Worm (Caenorhabditis elegans): Measurements from ENCODE around the gene nos-2.

Gene nos-2

DNA sequence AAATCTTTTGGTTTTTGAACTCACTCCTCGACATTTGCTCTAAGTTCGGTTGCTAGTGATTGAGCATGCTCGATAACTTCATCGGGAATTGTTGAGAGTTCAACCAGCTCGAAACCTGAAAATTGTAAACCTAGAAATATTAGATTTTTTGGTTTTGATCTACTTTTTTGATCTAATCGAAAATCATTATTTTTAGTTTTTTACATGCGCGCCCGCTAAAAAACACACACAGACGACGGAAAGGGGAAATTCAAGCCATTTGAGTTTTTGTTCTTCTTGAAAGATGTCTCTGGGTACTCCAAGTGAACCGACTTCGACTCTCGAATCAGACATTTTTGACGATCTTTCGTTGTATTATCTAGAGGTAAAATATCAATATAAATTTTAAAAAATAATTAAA, at the start of gene nos-2:
Gene nos-2, plus strand, starts transcription at position 228 of the 400 bp plus-strand sequence.
- TF ChIP-seq him-1 (tag; optimal IDR thresholded peaks at IDR 0.05) (no peak), dao-5 (tag; optimal IDR thresholded peaks at IDR 0.05) (no peak)

DNA sequence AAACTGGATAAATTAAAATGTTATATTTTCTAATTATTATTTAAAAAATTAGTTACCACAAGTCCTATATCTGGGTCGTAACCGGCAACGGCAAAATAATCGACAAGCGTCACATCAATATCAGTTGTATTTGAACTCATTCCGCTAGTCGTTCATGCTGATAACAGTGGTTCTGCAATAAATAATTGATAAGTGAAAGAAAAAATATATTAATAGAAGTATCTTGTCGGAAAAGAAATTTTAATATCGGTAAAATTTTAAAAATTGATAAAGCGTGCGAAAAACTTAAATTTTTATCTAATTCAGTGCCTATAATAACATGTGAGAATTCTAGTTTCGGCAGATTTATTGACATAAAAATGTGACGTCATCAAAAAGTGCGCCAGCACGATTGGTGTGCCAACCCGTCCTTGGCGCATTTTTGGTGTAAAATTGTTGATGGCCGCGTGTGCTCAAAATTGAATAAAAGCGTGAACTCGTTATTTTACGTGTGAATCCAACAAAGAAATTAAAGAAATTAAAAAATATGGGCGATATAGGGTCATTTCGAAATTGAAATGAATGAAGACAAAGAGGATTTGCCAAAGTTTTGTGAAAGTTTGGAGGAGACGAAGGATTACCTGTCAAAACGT, 42.9 kb upstream of the nos-2 start, which contains the start of the genes lst-6 and lst-5:
Gene lst-6, minus strand, starts transcription at position 140 of the 632 bp plus-strand sequence.
Gene lst-5, plus strand, starts transcription at position 544 of the 632 bp plus-strand sequence.
- no peak for TF ChIP-seq dao-5 (tag; optimal IDR thresholded peaks at IDR 0.05)
- no peak for TF ChIP-seq W03F9.2 (tag; optimal IDR thresholded peaks at IDR 0.05)
- no peak for TF ChIP-seq him-1 (tag; optimal IDR thresholded peaks at IDR 0.05)

ce11 chrII:7024897-7025852, 40.2 kb upstream of the nos-2 start, which contains the start of gene znf-598:
Gene znf-598, plus strand, starts transcription at chrII:7025802.
- TF ChIP-seq him-1 (tag; optimal IDR thresholded peaks at IDR 0.05) (no peak), W03F9.2 (tag; optimal IDR thresholded peaks at IDR 0.05) (peak; percentile 28), dao-5 (tag; optimal IDR thresholded peaks at IDR 0.05) (no peak)

DNA sequence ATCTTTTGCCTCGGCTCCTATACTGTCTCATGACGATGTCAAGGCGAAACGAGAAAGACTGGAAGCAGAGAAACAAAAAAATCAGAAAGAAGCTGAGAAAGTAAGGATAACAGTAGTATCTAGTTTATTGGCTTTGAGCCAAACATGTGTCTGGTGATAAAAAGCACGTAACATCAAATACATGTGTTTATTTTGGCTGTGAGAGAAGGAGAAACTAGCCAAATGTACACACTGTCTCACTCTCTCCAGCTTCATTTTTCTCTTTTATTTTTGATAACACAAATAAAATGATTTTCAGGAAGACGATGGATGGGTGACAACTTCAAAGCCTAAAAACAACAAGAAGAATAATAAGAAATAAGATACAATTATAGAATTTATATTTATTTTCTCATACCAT, 35.9 kb upstream of the nos-2 start:
- TF ChIP-seq W03F9.2 (tag; optimal IDR thresholded peaks at IDR 0.05) = no peak

DNA sequence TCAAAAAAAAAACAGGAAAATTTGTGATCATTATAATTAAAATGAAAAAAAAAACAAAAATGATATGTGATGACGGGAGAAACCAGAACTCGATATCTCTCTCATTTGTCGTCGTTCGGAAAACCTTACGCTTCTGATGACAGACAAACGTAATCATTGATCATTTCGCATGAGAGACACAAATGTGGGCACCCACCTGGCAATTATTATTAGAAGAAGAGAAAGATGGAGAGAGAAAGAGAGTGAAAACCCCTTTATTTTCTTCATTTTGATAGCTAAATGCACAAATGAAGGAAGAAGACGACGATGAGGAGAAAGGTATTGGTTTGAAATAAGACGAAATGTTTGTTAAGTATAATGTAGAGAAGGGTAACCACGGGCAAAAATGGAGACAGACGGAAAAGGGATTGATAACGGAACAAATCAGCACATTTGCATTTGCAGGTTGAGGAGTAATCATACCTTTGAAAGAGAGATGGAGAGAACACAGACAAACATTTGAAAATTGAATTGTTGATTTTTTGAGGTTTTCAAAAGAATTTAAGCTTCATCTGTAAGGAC, 34.2 kb upstream of the nos-2 start:
- TF ChIP-seq him-1 (tag; optimal IDR thresholded peaks at IDR 0.05) (no peak), W03F9.2 (tag; optimal IDR thresholded peaks at IDR 0.05) (no peak), dao-5 (tag; optimal IDR thresholded peaks at IDR 0.05) (no peak)

ce11 chrII:7037659-7038342, 27.6 kb upstream of the nos-2 start, which contains the start of gene cin-4:
Gene cin-4, plus strand, starts transcription at chrII:7038292.
- TF ChIP-seq dao-5 (tag; optimal IDR thresholded peaks at IDR 0.05) = no peak
- no peak for TF ChIP-seq W03F9.2 (tag; optimal IDR thresholded peaks at IDR 0.05)
- TF ChIP-seq him-1 (tag; optimal IDR thresholded peaks at IDR 0.05) = no peak

ce11 chrII:7049470-7049869, 15.9 kb upstream of the nos-2 start:
- TF ChIP-seq him-1 (tag; optimal IDR thresholded peaks at IDR 0.05) = no peak
- no peak for TF ChIP-seq dao-5 (tag; optimal IDR thresholded peaks at IDR 0.05)
- TF ChIP-seq W03F9.2 (tag; optimal IDR thresholded peaks at IDR 0.05) = no peak

DNA sequence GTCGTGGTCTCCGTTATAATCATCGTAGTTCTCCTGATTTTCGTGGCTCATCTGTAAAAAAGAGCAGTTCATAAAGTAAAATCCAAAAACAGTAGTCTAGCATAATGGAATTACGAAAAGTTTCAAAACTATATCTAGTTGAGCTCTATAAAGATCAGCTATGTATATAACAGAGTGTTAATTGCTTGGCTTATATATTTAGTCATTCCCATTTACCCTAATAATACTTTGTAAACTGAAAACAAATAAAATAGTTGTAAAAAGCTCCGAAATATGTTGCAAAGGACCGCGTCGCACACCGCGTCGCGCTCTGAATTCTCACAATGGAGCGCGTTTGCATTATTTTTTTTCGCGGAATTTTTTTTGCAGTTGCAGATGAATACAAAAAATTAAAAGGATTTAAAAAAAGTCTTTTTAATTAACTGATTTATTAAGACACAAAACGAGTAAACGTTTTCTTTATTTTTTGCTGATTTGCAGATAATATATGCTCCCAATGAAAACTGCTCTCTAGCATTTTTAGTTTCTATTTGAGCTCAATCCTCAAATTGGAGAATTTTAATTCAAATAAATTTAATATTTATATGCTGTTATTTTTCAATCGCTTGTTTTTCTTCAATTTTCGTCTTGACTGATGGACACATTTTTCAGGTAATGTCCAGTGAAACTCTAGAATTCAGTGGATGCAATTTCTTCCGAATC, 15.2 kb upstream of the nos-2 start, which contains the start of the genes tcer-1 and ZK1127.5:
Gene tcer-1, minus strand, starts transcription at position 51 of the 702 bp plus-strand sequence.
Gene ZK1127.5, plus strand, starts transcription at position 652 of the 702 bp plus-strand sequence.
- TF ChIP-seq W03F9.2 (tag; optimal IDR thresholded peaks at IDR 0.05) (peak; percentile 74), him-1 (tag; optimal IDR thresholded peaks at IDR 0.05) (no peak), dao-5 (tag; optimal IDR thresholded peaks at IDR 0.05) (no peak)

DNA sequence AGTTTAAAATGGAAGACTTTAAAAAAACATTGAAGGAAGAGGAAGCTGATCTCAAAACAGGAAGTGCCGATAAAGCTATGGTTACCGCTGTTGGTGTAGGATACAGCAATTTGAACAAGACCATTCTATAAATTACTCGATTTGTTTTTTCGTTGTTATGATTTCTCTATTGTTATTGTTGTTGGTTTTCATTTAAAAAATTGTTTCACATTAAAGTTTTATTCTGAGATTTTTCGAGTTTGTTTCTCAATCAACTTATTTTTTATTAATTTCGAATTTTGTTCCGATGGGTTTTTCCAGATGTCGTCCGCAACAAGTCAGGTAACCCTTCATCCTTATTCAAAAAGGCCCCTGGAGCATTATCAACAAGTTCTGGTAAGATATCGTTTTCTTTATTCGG, 13.6 kb upstream of the nos-2 start, which contains the start of gene ZK1127.12:
Gene ZK1127.12, plus strand, starts transcription at position 301 of the 400 bp plus-strand sequence.
- TF ChIP-seq him-1 (tag; optimal IDR thresholded peaks at IDR 0.05) (no peak), dao-5 (tag; optimal IDR thresholded peaks at IDR 0.05) (no peak), W03F9.2 (tag; optimal IDR thresholded peaks at IDR 0.05) (no peak)

ce11 chrII:7053001-7053400, 12.4 kb upstream of the nos-2 start, which contains the start of gene ZK1127.13:
Gene ZK1127.13, plus strand, starts transcription at chrII:7053301.
- no peak for TF ChIP-seq him-1 (tag; optimal IDR thresholded peaks at IDR 0.05)
- TF ChIP-seq dao-5 (tag; optimal IDR thresholded peaks at IDR 0.05) = no peak
- no peak for TF ChIP-seq W03F9.2 (tag; optimal IDR thresholded peaks at IDR 0.05)

ce11 chrII:7053649-7054048, 11.8 kb upstream of the nos-2 start, which contains the start of gene ZK1127.4:
Gene ZK1127.4, plus strand, starts transcription at chrII:7053949.
- TF ChIP-seq dao-5 (tag; optimal IDR thresholded peaks at IDR 0.05) (no peak), W03F9.2 (tag; optimal IDR thresholded peaks at IDR 0.05) (no peak), him-1 (tag; optimal IDR thresholded peaks at IDR 0.05) (no peak)

DNA sequence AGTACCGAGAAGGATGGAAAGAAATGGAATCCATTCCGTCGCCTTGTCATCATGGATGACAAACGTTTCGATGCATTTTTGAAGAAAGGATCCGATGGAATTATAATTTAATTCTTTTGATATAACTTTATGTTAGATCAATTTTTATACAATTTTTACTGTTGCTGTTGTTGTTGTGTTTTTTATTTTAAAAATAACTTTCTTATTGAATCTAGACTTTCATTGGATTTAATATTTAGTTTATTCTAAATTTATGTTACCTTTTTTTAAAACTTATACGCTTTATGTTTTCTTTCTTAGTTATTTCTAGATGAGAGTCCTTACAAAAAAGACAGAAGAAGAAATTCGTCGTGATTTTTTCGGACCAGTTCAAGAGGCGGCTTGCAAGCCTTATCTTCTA, 10.4 kb upstream of the nos-2 start, which contains the start of gene ZK1127.3:
Gene ZK1127.3, plus strand, starts transcription at position 301 of the 400 bp plus-strand sequence.
- TF ChIP-seq him-1 (tag; optimal IDR thresholded peaks at IDR 0.05) (no peak), dao-5 (tag; optimal IDR thresholded peaks at IDR 0.05) (no peak), W03F9.2 (tag; optimal IDR thresholded peaks at IDR 0.05) (no peak)

All from whole organism, L4/young adult.